In genomic region chr2L:267441-268089, dm6 we compare ENCODE assay signal across 1 fruit fly cellular context.
TF ChIP-seq lines count a peak whose summit lies in the region.

Gene CG17075, minus strand, starts transcription at chr2L:267505.

TF ChIP-seq in whole organism, embryonic, 481 proteins besides CTCF, POLR2A, EP300 and RAD21 (continued from another document and continues in another):
- TF ChIP-seq chm (GFP tag; IDR thresholded peaks at IDR 0.05; lab: Robert Waterston, UW) = peak; percentile 73; the same call in 1 of the 2 replicates
- no peak for TF ChIP-seq CG34224 (GFP tag; IDR thresholded peaks at IDR 0.05; lab: Robert Waterston, UW; ENCODE audit: partially characterized antibody)
- TF ChIP-seq Atf6 (GFP tag; IDR thresholded peaks at IDR 0.05; lab: Robert Waterston, UW) = peak; percentile 97
- TF ChIP-seq CG7357 (GFP tag; IDR thresholded peaks at IDR 0.05; lab: Robert Waterston, UW) = peak; percentile 88
- TF ChIP-seq CG10462 (GFP tag; optimal IDR thresholded peaks at IDR 0.05; lab: Kevin White, UChicago) = peak; percentile 88
- TF ChIP-seq ftz-f1 (GFP tag; optimal IDR thresholded peaks at IDR 0.05; lab: Kevin White, UChicago) = peak; percentile 41
- peak; percentile 38 for TF ChIP-seq kni (GFP tag; optimal IDR thresholded peaks at IDR 0.05; lab: Kevin White, UChicago)
- no peak for TF ChIP-seq gfzf (GFP tag; optimal IDR thresholded peaks at IDR 0.05; lab: Kevin White, UChicago)
- TF ChIP-seq CG12071 (GFP tag; optimal IDR thresholded peaks at IDR 0.05; lab: Kevin White, UChicago) = peak; percentile 88
- TF ChIP-seq CG10979 (tag; optimal IDR thresholded peaks at IDR 0.05; lab: Kevin White, UChicago) = peak; percentile 89
- peak; percentile 83 for TF ChIP-seq CG1603 (tag; optimal IDR thresholded peaks at IDR 0.05; lab: Kevin White, UChicago)
- peak; percentile 94 for TF ChIP-seq gcm (GFP tag; optimal IDR thresholded peaks at IDR 0.05; lab: Kevin White, UChicago)
- TF ChIP-seq CG13775 (GFP tag; optimal IDR thresholded peaks at IDR 0.05; lab: Kevin White, UChicago) = peak; percentile 91
- peak; percentile 91 for TF ChIP-seq CG32767 (GFP tag; IDR thresholded peaks at IDR 0.05; lab: Robert Waterston, UW)
- peak; percentile 97 for TF ChIP-seq CG14014 (GFP tag; IDR thresholded peaks at IDR 0.05; lab: Robert Waterston, UW)
- peak; percentile 94 for TF ChIP-seq Oli (tag; optimal IDR thresholded peaks at IDR 0.05; lab: Kevin White, UChicago)
- no peak for TF ChIP-seq br (optimal IDR thresholded peaks at IDR 0.05; lab: Kevin White, UChicago)
- TF ChIP-seq jumu (GFP tag; optimal IDR thresholded peaks at IDR 0.05; lab: Kevin White, UChicago) = peak; percentile 75
- peak in 1 of 2 experiments; percentile 54 for TF ChIP-seq crp (GFP tag; optimal IDR thresholded peaks at IDR 0.05; lab: Kevin White, UChicago)
- peak; percentile 89 for TF ChIP-seq CG17829 (tag; optimal IDR thresholded peaks at IDR 0.05; lab: Kevin White, UChicago)
- peak; percentile 98 for TF ChIP-seq slbo (GFP tag; IDR thresholded peaks at IDR 0.05; lab: Robert Waterston, UW)
- no peak for TF ChIP-seq Dfd (GFP tag; optimal IDR thresholded peaks at IDR 0.05; lab: Kevin White, UChicago)
- no peak for TF ChIP-seq grn (GFP tag; optimal IDR thresholded peaks at IDR 0.05; lab: Kevin White, UChicago)
- TF ChIP-seq NC2α (GFP tag; optimal IDR thresholded peaks at IDR 0.05; lab: Kevin White, UChicago) = no peak
- TF ChIP-seq dan (GFP tag; IDR thresholded peaks at IDR 0.05; lab: Robert Waterston, UW) = no peak; the same call in 1 of the 2 replicates
- TF ChIP-seq al (GFP tag; IDR thresholded peaks at IDR 0.05; lab: Robert Waterston, UW) = peak; percentile 91
- TF ChIP-seq disco-r (GFP tag; optimal IDR thresholded peaks at IDR 0.05; lab: Kevin White, UChicago) = no peak
- 0 out of 2 replicates have a peak, but pooled peaks have one; percentile 42 for TF ChIP-seq CG8765 (GFP tag; IDR thresholded peaks at IDR 0.05; lab: Robert Waterston, UW)
- peak; percentile 83; the same call in 1 of the 2 replicates for TF ChIP-seq aop (GFP tag; IDR thresholded peaks at IDR 0.05; lab: Robert Waterston, UW)
- TF ChIP-seq repo (GFP tag; optimal IDR thresholded peaks at IDR 0.05; lab: Kevin White, UChicago) = peak; percentile 55
- no peak for TF ChIP-seq CG14860 (GFP tag; IDR thresholded peaks at IDR 0.05; lab: Robert Waterston, UW; ENCODE audit: partially characterized antibody)
- peak; percentile 96 for TF ChIP-seq ATbp (GFP tag; optimal IDR thresholded peaks at IDR 0.05; lab: Kevin White, UChicago)
- TF ChIP-seq h (optimal IDR thresholded peaks at IDR 0.05; lab: Kevin White, UChicago) = no peak
- peak; percentile 91 for TF ChIP-seq CG11093 (GFP tag; IDR thresholded peaks at IDR 0.05; lab: Robert Waterston, UW)
- peak; percentile 98 for TF ChIP-seq Rfx (GFP tag; IDR thresholded peaks at IDR 0.05; lab: Robert Waterston, UW)
- peak; percentile 40 for TF ChIP-seq CG10431 (GFP tag; optimal IDR thresholded peaks at IDR 0.05; lab: Kevin White, UChicago)
- TF ChIP-seq ase (GFP tag; IDR thresholded peaks at IDR 0.05; lab: Robert Waterston, UW) = peak; percentile 94
- peak; percentile 37 for TF ChIP-seq Mes4 (GFP tag; optimal IDR thresholded peaks at IDR 0.05; lab: Kevin White, UChicago)
- peak; percentile 42 for TF ChIP-seq pb (GFP tag; optimal IDR thresholded peaks at IDR 0.05; lab: Kevin White, UChicago)
- TF ChIP-seq trem (tag; optimal IDR thresholded peaks at IDR 0.05; lab: Kevin White, UChicago) = peak; percentile 78
- peak; percentile 97 for TF ChIP-seq sob (GFP tag; IDR thresholded peaks at IDR 0.05; lab: Robert Waterston, UW)
- peak; percentile 71; the same call in 1 of the 2 replicates for TF ChIP-seq CkIIα-i1 (GFP tag; IDR thresholded peaks at IDR 0.05; lab: Robert Waterston, UW)
- peak; percentile 84 for TF ChIP-seq sd (tag; optimal IDR thresholded peaks at IDR 0.05; lab: Kevin White, UChicago)
- peak; percentile 61 for TF ChIP-seq Lhr (GFP tag; optimal IDR thresholded peaks at IDR 0.05; lab: Kevin White, UChicago)
- TF ChIP-seq Kr (GFP tag; optimal IDR thresholded peaks at IDR 0.05; lab: Kevin White, UChicago) = no peak
- peak; percentile 91 for TF ChIP-seq CG1602 (GFP tag; optimal IDR thresholded peaks at IDR 0.05; lab: Kevin White, UChicago)
- peak; percentile 83 for TF ChIP-seq Fer2 (tag; optimal IDR thresholded peaks at IDR 0.05; lab: Kevin White, UChicago)
- no peak for TF ChIP-seq HLHmδ (GFP tag; optimal IDR thresholded peaks at IDR 0.05; lab: Kevin White, UChicago)
- peak; percentile 92 for TF ChIP-seq gsb (GFP tag; IDR thresholded peaks at IDR 0.05; lab: Robert Waterston, UW)
- peak; percentile 84 for TF ChIP-seq psq (GFP tag; optimal IDR thresholded peaks at IDR 0.05; lab: Kevin White, UChicago)
- TF ChIP-seq CG16813 (GFP tag; IDR thresholded peaks at IDR 0.05; lab: Robert Waterston, UW; ENCODE audit: partially characterized antibody) = no peak
- no peak for TF ChIP-seq cg (GFP tag; optimal IDR thresholded peaks at IDR 0.05; lab: Kevin White, UChicago)
- peak; percentile 86 for TF ChIP-seq pho (GFP tag; optimal IDR thresholded peaks at IDR 0.05; lab: Kevin White, UChicago)
- TF ChIP-seq gt (GFP tag; IDR thresholded peaks at IDR 0.05; lab: Robert Waterston, UW) = peak; percentile 65; the same call in 1 of the 2 replicates
- TF ChIP-seq Atf3 (GFP tag; optimal IDR thresholded peaks at IDR 0.05; lab: Kevin White, UChicago) = peak; percentile 30
- TF ChIP-seq CG6175 (GFP tag; IDR thresholded peaks at IDR 0.05; lab: Robert Waterston, UW) = peak; percentile 89
- TF ChIP-seq fd96Cb (tag; optimal IDR thresholded peaks at IDR 0.05; lab: Kevin White, UChicago) = peak; percentile 93
- no peak for TF ChIP-seq CG15479 (GFP tag; optimal IDR thresholded peaks at IDR 0.05; lab: Kevin White, UChicago)
- TF ChIP-seq usp (GFP tag; optimal IDR thresholded peaks at IDR 0.05; lab: Kevin White, UChicago) = no peak
- peak; percentile 57 for TF ChIP-seq CG9609 (GFP tag; optimal IDR thresholded peaks at IDR 0.05; lab: Kevin White, UChicago)
- no peak for TF ChIP-seq sima (GFP tag; optimal IDR thresholded peaks at IDR 0.05; lab: Kevin White, UChicago)
- no peak for TF ChIP-seq pita (GFP tag; optimal IDR thresholded peaks at IDR 0.05; lab: Kevin White, UChicago)
- TF ChIP-seq Dip2 (GFP tag; IDR thresholded peaks at IDR 0.05; lab: Robert Waterston, UW) = no peak; the same call in 1 of the 2 replicates
- TF ChIP-seq CG15269 (tag; optimal IDR thresholded peaks at IDR 0.05; lab: Kevin White, UChicago) = peak; percentile 97
- TF ChIP-seq amos (GFP tag; IDR thresholded peaks at IDR 0.05; lab: Robert Waterston, UW; ENCODE audit: partially characterized antibody) = no peak
- peak; percentile 64 for TF ChIP-seq Spps (tag; optimal IDR thresholded peaks at IDR 0.05; lab: Kevin White, UChicago)
- TF ChIP-seq H2.0 (GFP tag; IDR thresholded peaks at IDR 0.05; lab: Robert Waterston, UW) = peak; percentile 95
- TF ChIP-seq twi (tag; optimal IDR thresholded peaks at IDR 0.05; lab: Kevin White, UChicago) = peak; percentile 78
- no peak for TF ChIP-seq eve (GFP tag; optimal IDR thresholded peaks at IDR 0.05; lab: Kevin White, UChicago)
- TF ChIP-seq C15 (GFP tag; IDR thresholded peaks at IDR 0.05; lab: Robert Waterston, UW) = peak; percentile 95
- peak; percentile 71 for TF ChIP-seq Dip3 (GFP tag; optimal IDR thresholded peaks at IDR 0.05; lab: Kevin White, UChicago)
- TF ChIP-seq crol (GFP tag; IDR thresholded peaks at IDR 0.05; lab: Robert Waterston, UW) = 0 out of 2 replicates have a peak, but pooled peaks have one; percentile 24
- TF ChIP-seq CG5245 (GFP tag; optimal IDR thresholded peaks at IDR 0.05; lab: Kevin White, UChicago) = peak; percentile 92
- TF ChIP-seq ash1 (GFP tag; optimal IDR thresholded peaks at IDR 0.05; lab: Kevin White, UChicago) = no peak
- peak; percentile 75 for TF ChIP-seq zen (tag; optimal IDR thresholded peaks at IDR 0.05; lab: Kevin White, UChicago)
- peak; percentile 96 for TF ChIP-seq CG30403 (GFP tag; optimal IDR thresholded peaks at IDR 0.05; lab: Kevin White, UChicago)
- no peak for TF ChIP-seq Lpt (GFP tag; optimal IDR thresholded peaks at IDR 0.05; lab: Kevin White, UChicago)
- peak; percentile 39 to 92 for TF ChIP-seq bsh (GFP tag; optimal IDR thresholded peaks at IDR 0.05; lab: Kevin White, UChicago)
- TF ChIP-seq CG32532 (GFP tag; IDR thresholded peaks at IDR 0.05; lab: Robert Waterston, UW) = peak; percentile 93
- peak; percentile 96 for TF ChIP-seq ap (GFP tag; IDR thresholded peaks at IDR 0.05; lab: Robert Waterston, UW)
- peak; percentile 48 for TF ChIP-seq CG8089 (GFP tag; optimal IDR thresholded peaks at IDR 0.05; lab: Kevin White, UChicago)
- TF ChIP-seq CG8478 (optimal IDR thresholded peaks at IDR 0.05; lab: Kevin White, UChicago) = no peak
- TF ChIP-seq emc (GFP tag; optimal IDR thresholded peaks at IDR 0.05; lab: Kevin White, UChicago) = peak; percentile 62
- TF ChIP-seq Jarid2 (GFP tag; optimal IDR thresholded peaks at IDR 0.05; lab: Kevin White, UChicago) = peak; percentile 78
- TF ChIP-seq NC2β (GFP tag; optimal IDR thresholded peaks at IDR 0.05; lab: Kevin White, UChicago) = peak; percentile 65
- TF ChIP-seq org-1 (GFP tag; optimal IDR thresholded peaks at IDR 0.05; lab: Kevin White, UChicago) = peak; percentile 92
- peak; percentile 92 for TF ChIP-seq sisA (GFP tag; IDR thresholded peaks at IDR 0.05; lab: Robert Waterston, UW)
- TF ChIP-seq NFAT (GFP tag; IDR thresholded peaks at IDR 0.05; lab: Robert Waterston, UW) = peak; percentile 90
- TF ChIP-seq jing (GFP tag; optimal IDR thresholded peaks at IDR 0.05; lab: Kevin White, UChicago) = peak; percentile 88
- TF ChIP-seq hbn (GFP tag; IDR thresholded peaks at IDR 0.05; lab: Robert Waterston, UW; ENCODE audit: partially characterized antibody) = no peak
- TF ChIP-seq Nf-YC (tag; optimal IDR thresholded peaks at IDR 0.05; lab: Kevin White, UChicago) = peak; percentile 76
- peak; percentile 77 for TF ChIP-seq HLH54F (GFP tag; optimal IDR thresholded peaks at IDR 0.05; lab: Kevin White, UChicago)
- 0 out of 2 replicates have a peak, but pooled peaks have one; percentile 13 for TF ChIP-seq inv (GFP tag; IDR thresholded peaks at IDR 0.05; lab: Robert Waterston, UW; ENCODE audit: partially characterized antibody)
- TF ChIP-seq HmgZ (tag; optimal IDR thresholded peaks at IDR 0.05; lab: Kevin White, UChicago) = peak; percentile 95
- peak; percentile 97 for TF ChIP-seq CG12659 (GFP tag; optimal IDR thresholded peaks at IDR 0.05; lab: Kevin White, UChicago)
- TF ChIP-seq CG2875 (GFP tag; optimal IDR thresholded peaks at IDR 0.05; lab: Kevin White, UChicago) = peak; percentile 87
- peak; percentile 93 for TF ChIP-seq CG8290 (GFP tag; optimal IDR thresholded peaks at IDR 0.05; lab: Kevin White, UChicago)
- TF ChIP-seq CG8290 (tag; optimal IDR thresholded peaks at IDR 0.05; lab: Kevin White, UChicago) = peak in 1 of 2 experiments; percentile 68
- TF ChIP-seq Dp (GFP tag; optimal IDR thresholded peaks at IDR 0.05; lab: Kevin White, UChicago) = peak; percentile 13
- peak; percentile 96 for TF ChIP-seq CG8924 (tag; optimal IDR thresholded peaks at IDR 0.05; lab: Kevin White, UChicago)
- peak; percentile 62 for TF ChIP-seq maf-S (GFP tag; optimal IDR thresholded peaks at IDR 0.05; lab: Kevin White, UChicago)
- peak; percentile 79 for TF ChIP-seq croc (GFP tag; conservative IDR thresholded peaks at IDR 0.05; lab: Robert Waterston, UW)
- peak; percentile 83 for TF ChIP-seq CG1529 (GFP tag; optimal IDR thresholded peaks at IDR 0.05; lab: Kevin White, UChicago)
- peak; percentile 87 for TF ChIP-seq CG1024 (GFP tag; IDR thresholded peaks at IDR 0.05; lab: Robert Waterston, UW)
- peak; percentile 82 for TF ChIP-seq Dad (GFP tag; optimal IDR thresholded peaks at IDR 0.05; lab: Kevin White, UChicago)
- TF ChIP-seq BtbVII (GFP tag; optimal IDR thresholded peaks at IDR 0.05; lab: Kevin White, UChicago) = peak; percentile 95
- peak; percentile 82 for TF ChIP-seq sens-2 (GFP tag; IDR thresholded peaks at IDR 0.05; lab: Robert Waterston, UW)
- peak; percentile 23 for TF ChIP-seq ac (GFP tag; optimal IDR thresholded peaks at IDR 0.05; lab: Kevin White, UChicago)
- TF ChIP-seq CG11456 (GFP tag; IDR thresholded peaks at IDR 0.05; lab: Robert Waterston, UW) = peak; percentile 97
- TF ChIP-seq Sry-β (GFP tag; optimal IDR thresholded peaks at IDR 0.05; lab: Kevin White, UChicago) = peak; percentile 6
- TF ChIP-seq pum (GFP tag; optimal IDR thresholded peaks at IDR 0.05; lab: Kevin White, UChicago) = peak; percentile 76
- TF ChIP-seq CG17359 (tag; optimal IDR thresholded peaks at IDR 0.05; lab: Kevin White, UChicago) = peak; percentile 96
- no peak for TF ChIP-seq ato (GFP tag; IDR thresholded peaks at IDR 0.05; lab: Robert Waterston, UW; ENCODE audit: partially characterized antibody)
- TF ChIP-seq Ets97D (GFP tag; optimal IDR thresholded peaks at IDR 0.05; lab: Kevin White, UChicago) = peak; percentile 51
- TF ChIP-seq CoRest (tag; optimal IDR thresholded peaks at IDR 0.05; lab: Kevin White, UChicago) = peak; percentile 95
- TF ChIP-seq CG8944 (GFP tag; optimal IDR thresholded peaks at IDR 0.05; lab: Kevin White, UChicago) = peak; percentile 49
- TF ChIP-seq CG10565 (GFP tag; optimal IDR thresholded peaks at IDR 0.05; lab: Kevin White, UChicago) = peak; percentile 66
- peak; percentile 71 for TF ChIP-seq nerfin-1 (tag; optimal IDR thresholded peaks at IDR 0.05; lab: Kevin White, UChicago)
- TF ChIP-seq nau (GFP tag; optimal IDR thresholded peaks at IDR 0.05; lab: Kevin White, UChicago) = no peak
- TF ChIP-seq CG6791 (GFP tag; IDR thresholded peaks at IDR 0.05; lab: Robert Waterston, UW; ENCODE audit: partially characterized antibody) = no peak
- peak; percentile 94 for TF ChIP-seq ttk (GFP tag; IDR thresholded peaks at IDR 0.05; lab: Robert Waterston, UW)
- peak; percentile 91 for TF ChIP-seq CG9215 (GFP tag; IDR thresholded peaks at IDR 0.05; lab: Robert Waterston, UW)
- peak; percentile 72 for TF ChIP-seq Nf-YB (GFP tag; optimal IDR thresholded peaks at IDR 0.05; lab: Kevin White, UChicago)
- peak; percentile 88 for TF ChIP-seq CG18764 (GFP tag; optimal IDR thresholded peaks at IDR 0.05; lab: Kevin White, UChicago)
- TF ChIP-seq MTF-1 (GFP tag; optimal IDR thresholded peaks at IDR 0.05; lab: Kevin White, UChicago; ENCODE audit: borderline replicate concordance) = peak; percentile 69
- TF ChIP-seq bowl (GFP tag; IDR thresholded peaks at IDR 0.05; lab: Robert Waterston, UW) = peak; percentile 88
- peak; percentile 97 for TF ChIP-seq CG2678 (tag; optimal IDR thresholded peaks at IDR 0.05; lab: Kevin White, UChicago)
- peak; percentile 12 for TF ChIP-seq pzg (GFP tag; optimal IDR thresholded peaks at IDR 0.05; lab: Kevin White, UChicago)
- no peak for TF ChIP-seq Sin3A (optimal IDR thresholded peaks at IDR 0.05; lab: Kevin White, UChicago)
- peak; percentile 86 for TF ChIP-seq Taf1 (GFP tag; IDR thresholded peaks at IDR 0.05; lab: Robert Waterston, UW)
- peak; percentile 94 for TF ChIP-seq CG6689 (GFP tag; IDR thresholded peaks at IDR 0.05; lab: Robert Waterston, UW)
